Fruit fly (Drosophila melanogaster) whole organism, embryonic: ENCODE data around the gene dpr20.

Experiments used
- ATbp ChIP-seq: fragments of 200-800 bp; sonication (Bioruptor generic); optimal IDR thresholded peaks from 2 replicates; lab custom pipeline; 2017; ENCODE audit warnings: missing biosample characterization, mild to moderate bottlenecking, missing genetic modification characterization, missing genetic modification reagents
- Awh ChIP-seq: fragments of 200-800 bp; sonication (Bioruptor generic); IDR thresholded peaks from 2 replicates; pipeline ENCODE4, ENCODE4 v1.3.6; 2022; ENCODE audit warnings: missing biosample characterization, missing genetic modification characterization
- CG11504 ChIP-seq: fragments of 200-800 bp; sonication (Bioruptor generic); optimal IDR thresholded peaks from 3 replicates; lab custom pipeline; 2019; ENCODE audit warnings: missing biosample characterization, mild to moderate bottlenecking, missing genetic modification characterization, moderate library complexity
- CG11723 ChIP-seq: fragments of 200-800 bp; sonication (Bioruptor generic); optimal IDR thresholded peaks from 2 replicates; lab custom pipeline; 2017; ENCODE audit warnings: missing biosample characterization, mild to moderate bottlenecking, missing genetic modification characterization
- CG12071 ChIP-seq: fragments of 200-800 bp; sonication (Bioruptor generic); optimal IDR thresholded peaks from 3 replicates; lab custom pipeline; 2018; ENCODE audit warnings: missing biosample characterization, mild to moderate bottlenecking, missing genetic modification characterization
- CG12104 ChIP-seq: fragments of 200-800 bp; sonication (Bioruptor generic); optimal IDR thresholded peaks from 3 replicates; lab custom pipeline; 2016; ENCODE audit warnings: missing biosample characterization, missing genetic modification characterization
- CG12391 ChIP-seq: fragments of 200-800 bp; sonication (Bioruptor generic); optimal IDR thresholded peaks from 3 replicates; lab custom pipeline; 2018; ENCODE audit warnings: missing biosample characterization, mild to moderate bottlenecking, missing genetic modification characterization, moderate library complexity
- CG14441 ChIP-seq: fragments of 200-800 bp; sonication (Bioruptor generic); IDR thresholded peaks from 2 replicates; pipeline ENCODE4 v1.3.6; 2022; ENCODE audit warnings: missing biosample characterization, missing genetic modification characterization
- CG14965 ChIP-seq: fragments of 200-800 bp; sonication (Bioruptor generic); optimal IDR thresholded peaks from 2 replicates; lab custom pipeline; 2016; ENCODE audit warnings: missing biosample characterization, missing genetic modification characterization, borderline replicate concordance
- CG17359 ChIP-seq: fragments of 200-800 bp; sonication (Bioruptor generic); optimal IDR thresholded peaks from 3 replicates; lab custom pipeline; 2018; ENCODE audit warnings: missing biosample characterization, mild to moderate bottlenecking, missing genetic modification characterization, moderate library complexity
- CG1792 ChIP-seq: fragments of 200-800 bp; sonication (Bioruptor generic); optimal IDR thresholded peaks from 2 replicates; lab custom pipeline; 2016; ENCODE audit warnings: missing biosample characterization, missing genetic modification characterization
- CG2120 ChIP-seq: fragments of 200-800 bp; sonication (Bioruptor generic); optimal IDR thresholded peaks from 3 replicates; lab custom pipeline; 2016; ENCODE audit warnings: missing biosample characterization, missing genetic modification characterization
- CG2712 ChIP-seq: fragments of 200-800 bp; optimal IDR thresholded peaks from 3 replicates; lab custom pipeline; 2019; ENCODE audit warnings: missing biosample characterization, mild to moderate bottlenecking, missing genetic modification characterization, moderate library complexity
- CG33213 ChIP-seq: fragments of 200-800 bp; sonication (Bioruptor generic); optimal IDR thresholded peaks from 3 replicates; lab custom pipeline; 2016; ENCODE audit warnings: missing biosample characterization, missing genetic modification characterization
- CG34376 ChIP-seq: fragments of 200-800 bp; sonication (Bioruptor generic); optimal IDR thresholded peaks from 2 replicates; lab custom pipeline; 2018; ENCODE audit warnings: missing biosample characterization, mild to moderate bottlenecking, missing genetic modification characterization
- CG5180 ChIP-seq: fragments of 200-800 bp; sonication (Bioruptor generic); optimal IDR thresholded peaks from 3 replicates; lab custom pipeline; 2017; ENCODE audit warnings: missing biosample characterization, missing genetic modification characterization, mild to moderate bottlenecking, moderate library complexity, missing genetic modification reagents
- CG6272 ChIP-seq: fragments of 200-800 bp; sonication (Bioruptor generic); IDR thresholded peaks from 2 replicates; pipeline ENCODE4 v1.3.6; 2022; ENCODE audit warnings: missing biosample characterization, missing genetic modification characterization
- CG6791 ChIP-seq: fragments of 200-800 bp; sonication (Bioruptor generic); IDR thresholded peaks from 3 replicates; pipeline ENCODE4 v1.3.6; 2022; ENCODE audit warnings: missing biosample characterization, missing genetic modification characterization; ENCODE audit not compliant: partially characterized antibody
- CG8359 ChIP-seq: fragments of 200-800 bp; sonication (Bioruptor generic); optimal IDR thresholded peaks from 2 replicates; lab custom pipeline; 2017; ENCODE audit warnings: missing biosample characterization, mild to moderate bottlenecking, missing genetic modification characterization, borderline replicate concordance
- Dip3 ChIP-seq: fragments of 200-800 bp; sonication (Bioruptor generic); optimal IDR thresholded peaks from 3 replicates; lab custom pipeline; 2016; ENCODE audit warnings: missing biosample characterization, missing genetic modification characterization
- E2f2 ChIP-seq: fragments of 200-800 bp; sonication (Bioruptor generic); IDR thresholded peaks from 2 replicates; pipeline ENCODE4 v1.3.6; 2022; ENCODE audit warnings: missing biosample characterization, missing genetic modification characterization
- Nf-YC ChIP-seq: fragments of 200-800 bp; optimal IDR thresholded peaks from 3 replicates; lab custom pipeline; 2019; ENCODE audit warnings: missing biosample characterization, mild to moderate bottlenecking, missing genetic modification characterization, moderate library complexity
- Opbp ChIP-seq: fragments of 200-800 bp; sonication (Bioruptor generic); IDR thresholded peaks from 3 replicates; pipeline ENCODE4 v1.3.6; 2022; ENCODE audit warnings: missing biosample characterization, missing genetic modification characterization; ENCODE audit not compliant: partially characterized antibody
- Pdp1 ChIP-seq, 2 experiments: fragments of 200-800 bp; sonication (Bioruptor generic); optimal IDR thresholded peaks; 3 replicates each; lab custom pipeline; 2016; ENCODE audit warnings: missing biosample characterization in 2 of 2, missing genetic modification characterization in 2 of 2, mild to moderate bottlenecking in 1 of 2, moderate library complexity in 1 of 2
- amos ChIP-seq: fragments of 200-800 bp; sonication (Bioruptor generic); IDR thresholded peaks from 2 replicates; pipeline ENCODE4 v1.3.6; 2022; ENCODE audit warnings: missing biosample characterization, missing genetic modification characterization; ENCODE audit not compliant: partially characterized antibody
- bbx ChIP-seq: fragments of 200-800 bp; sonication (Bioruptor generic); IDR thresholded peaks from 2 replicates; pipeline ENCODE4 v1.3.6; 2022; ENCODE audit warnings: missing biosample characterization, missing genetic modification characterization; ENCODE audit not compliant: partially characterized antibody
- chm ChIP-seq: fragments of 200-800 bp; sonication (Bioruptor generic); IDR thresholded peaks from 2 replicates; pipeline ENCODE4 v1.3.6; 2022; ENCODE audit warnings: missing biosample characterization, missing genetic modification characterization
- croc ChIP-seq: fragments of 200-800 bp; sonication (Bioruptor generic); conservative IDR thresholded peaks from 3 replicates; pipeline ENCODE4 v1.3.6; 2022; ENCODE audit warnings: missing biosample characterization, missing genetic modification characterization
- crol ChIP-seq: fragments of 200-800 bp; sonication (Bioruptor generic); IDR thresholded peaks from 2 replicates; pipeline ENCODE4 v1.3.6; 2022; ENCODE audit warnings: missing biosample characterization, missing genetic modification characterization
- cwo ChIP-seq: fragments of 200-800 bp; sonication (Bioruptor generic); optimal IDR thresholded peaks from 3 replicates; lab custom pipeline; 2017; ENCODE audit warnings: missing biosample characterization, missing genetic modification characterization, mild to moderate bottlenecking, moderate library complexity, missing genetic modification reagents
- danr ChIP-seq: fragments of 200-800 bp; sonication (Bioruptor generic); IDR thresholded peaks from 2 replicates; pipeline ENCODE4 v1.3.6; 2022; ENCODE audit warnings: missing biosample characterization, missing genetic modification characterization
- dati ChIP-seq: fragments of 200-800 bp; sonication (Bioruptor generic); IDR thresholded peaks from 2 replicates; pipeline ENCODE4 v1.3.6; 2022; ENCODE audit warnings: missing biosample characterization, missing genetic modification characterization
- fd102C ChIP-seq: fragments of 200-800 bp; sonication (Bioruptor generic); optimal IDR thresholded peaks from 2 replicates; lab custom pipeline; 2018; ENCODE audit warnings: missing biosample characterization, mild to moderate bottlenecking, missing genetic modification characterization, moderate library complexity
- ftz-f1 ChIP-seq: fragments of 200-800 bp; sonication (Bioruptor generic); optimal IDR thresholded peaks from 2 replicates; lab custom pipeline; 2016; ENCODE audit warnings: missing biosample characterization, missing genetic modification characterization
- gcm ChIP-seq: fragments of 200-800 bp; sonication (Bioruptor generic); optimal IDR thresholded peaks from 2 replicates; lab custom pipeline; 2019; ENCODE audit warnings: missing biosample characterization, mild to moderate bottlenecking, missing genetic modification characterization, moderate library complexity
- grn ChIP-seq: fragments of 200-800 bp; sonication (Bioruptor generic); optimal IDR thresholded peaks from 3 replicates; lab custom pipeline; 2017; ENCODE audit warnings: missing biosample characterization, missing genetic modification characterization
- gsb ChIP-seq: fragments of 200-800 bp; sonication (Bioruptor generic); IDR thresholded peaks from 2 replicates; pipeline ENCODE4 v1.3.6; 2022; ENCODE audit warnings: missing biosample characterization, missing genetic modification characterization
- hth ChIP-seq: fragments of >200 bp; optimal IDR thresholded peaks from 2 replicates; lab custom pipeline; 2017; ENCODE audit warnings: inconsistent platforms
- ind ChIP-seq: fragments of 200-800 bp; sonication (Bioruptor generic); optimal IDR thresholded peaks from 3 replicates; lab custom pipeline; 2016; ENCODE audit warnings: missing biosample characterization, missing genetic modification characterization
- kah ChIP-seq: fragments of 200-800 bp; sonication (Bioruptor generic); optimal IDR thresholded peaks from 2 replicates; lab custom pipeline; 2018; ENCODE audit warnings: missing biosample characterization, mild to moderate bottlenecking, missing genetic modification characterization
- lbe ChIP-seq: fragments of 200-800 bp; sonication (Bioruptor generic); optimal IDR thresholded peaks from 2 replicates; lab custom pipeline; 2016; ENCODE audit warnings: missing biosample characterization, mild to moderate bottlenecking, missing genetic modification characterization
- maf-S ChIP-seq: fragments of 200-800 bp; sonication (Bioruptor generic); optimal IDR thresholded peaks from 2 replicates; lab custom pipeline; 2016; ENCODE audit warnings: missing biosample characterization, missing genetic modification characterization
- nom ChIP-seq: fragments of 200-800 bp; sonication (Bioruptor generic); optimal IDR thresholded peaks from 2 replicates; lab custom pipeline; 2017; ENCODE audit warnings: missing biosample characterization, missing genetic modification characterization, mild to moderate bottlenecking, moderate library complexity, missing genetic modification reagents
- oc ChIP-seq: fragments of 200-800 bp; sonication (Bioruptor generic); optimal IDR thresholded peaks from 2 replicates; lab custom pipeline; 2018; ENCODE audit warnings: missing biosample characterization, mild to moderate bottlenecking, missing genetic modification characterization, moderate library complexity
- p53 ChIP-seq: fragments of 200-800 bp; sonication (Bioruptor generic); optimal IDR thresholded peaks from 2 replicates; lab custom pipeline; 2016; ENCODE audit warnings: missing biosample characterization, missing genetic modification characterization
- pho ChIP-seq: fragments of 200-800 bp; sonication (Bioruptor generic); optimal IDR thresholded peaks from 2 replicates; lab custom pipeline; 2016; ENCODE audit warnings: missing biosample characterization, missing genetic modification characterization
- repo ChIP-seq: fragments of 200-800 bp; sonication (Bioruptor generic); optimal IDR thresholded peaks from 2 replicates; lab custom pipeline; 2016; ENCODE audit warnings: missing biosample characterization, missing genetic modification characterization
- schlank ChIP-seq: fragments of 200-800 bp; sonication (Bioruptor generic); optimal IDR thresholded peaks from 2 replicates; lab custom pipeline; 2018; ENCODE audit warnings: missing biosample characterization, mild to moderate bottlenecking, missing genetic modification characterization
- scrt ChIP-seq: fragments of 200-800 bp; sonication (Bioruptor generic); optimal IDR thresholded peaks from 2 replicates; lab custom pipeline; 2018; ENCODE audit warnings: missing biosample characterization, mild to moderate bottlenecking, missing genetic modification characterization, moderate library complexity
- sens-2 ChIP-seq: fragments of 200-800 bp; sonication (Bioruptor generic); IDR thresholded peaks from 2 replicates; pipeline ENCODE4 v1.3.6; 2022; ENCODE audit warnings: missing biosample characterization, missing genetic modification characterization
- tna ChIP-seq: fragments of 200-800 bp; sonication (Bioruptor generic); IDR thresholded peaks from 2 replicates; pipeline ENCODE4 v1.3.6; 2022; ENCODE audit warnings: missing biosample characterization, missing genetic modification characterization; ENCODE audit not compliant: partially characterized antibody

Gene dpr20

dm6 chr3L:871713-872112, 14.7 kb upstream of the dpr20 start, which contains the start of gene Usp10 (continued):
- TF ChIP-seq CG6272 (0 out of 2 replicates have a peak, but pooled peaks have one; percentile 21), schlank (tag; lab: Kevin White, UChicago) (no peak), CG6791 (GFP tag; lab: Robert Waterston, UW) (peak; percentile 87), crol (GFP tag; lab: Robert Waterston, UW) (no peak), CG12071 (GFP tag; lab: Kevin White, UChicago) (no peak), chm (no peak), maf-S (no peak), CG14965 (GFP tag; lab: Kevin White, UChicago) (no peak), sens-2 (GFP tag; lab: Robert Waterston, UW) (no peak), gsb (GFP tag; lab: Robert Waterston, UW) (no peak), CG11504 (tag; lab: Kevin White, UChicago) (no peak), hth (lab: Kevin White, UChicago) (no peak), CG2120 (GFP tag; lab: Kevin White, UChicago) (peak; percentile 4), cwo (GFP tag; lab: Kevin White, UChicago) (no peak), dati (GFP tag; lab: Robert Waterston, UW) (no peak), CG8359 (GFP tag; lab: Kevin White, UChicago) (no peak), bbx (peak; percentile 80), CG2712 (tag; lab: Kevin White, UChicago) (peak; percentile 2), ATbp (no peak), CG5180 (GFP tag; lab: Kevin White, UChicago) (no peak), Nf-YC (tag; lab: Kevin White, UChicago) (no peak), CG34376 (GFP tag; lab: Kevin White, UChicago) (no peak), repo (GFP tag; lab: Kevin White, UChicago) (no peak), kah (GFP tag; lab: Kevin White, UChicago) (no peak), grn (no peak), CG17359 (no peak), CG14441 (GFP tag; lab: Robert Waterston, UW) (no peak), fd102C (GFP tag; lab: Kevin White, UChicago) (no peak), croc (GFP tag; lab: Robert Waterston, UW) (no peak), CG1792 (GFP tag; lab: Kevin White, UChicago) (no peak), oc (tag; lab: Kevin White, UChicago) (no peak), CG33213 (no peak), pho (GFP tag; lab: Kevin White, UChicago) (no peak), nom (GFP tag; lab: Kevin White, UChicago) (no peak), gcm (no peak), CG11723 (no peak), ftz-f1 (GFP tag; lab: Kevin White, UChicago) (peak; percentile 69), p53 (GFP tag; lab: Kevin White, UChicago) (peak; percentile 7), Awh (GFP tag; lab: Robert Waterston, UW) (no peak), Pdp1 (GFP tag; optimal IDR thresholded peaks at IDR 0.05; lab: Kevin White, UChicago) (peak in 1 of 2 experiments; percentile 38), Dip3 (GFP tag; lab: Kevin White, UChicago) (no peak), lbe (GFP tag; lab: Kevin White, UChicago) (no peak), CG12104 (GFP tag; lab: Kevin White, UChicago) (no peak), amos (GFP tag; lab: Robert Waterston, UW) (peak; percentile 88), scrt (GFP tag; lab: Kevin White, UChicago) (no peak), ind (GFP tag; lab: Kevin White, UChicago) (no peak), danr (GFP tag; lab: Robert Waterston, UW) (no peak), E2f2 (peak; percentile 99), tna (GFP tag; lab: Robert Waterston, UW) (peak; percentile 70), Opbp (GFP tag; lab: Robert Waterston, UW) (peak; percentile 89), CG12391 (tag; lab: Kevin White, UChicago) (peak; percentile 6)
